Worm (Caenorhabditis elegans): Measurements from ENCODE around the gene str-146.

- TF ChIP-seq med-1 (GFP tag; optimal IDR thresholded peaks at IDR 0.05; ENCODE audit: insufficient read depth) (no peak), ztf-23 (GFP tag; IDR thresholded peaks at IDR 0.05) (no peak), T22C8.4 (GFP tag; IDR thresholded peaks at IDR 0.05) (no peak), tab-1 (GFP tag; IDR thresholded peaks at IDR 0.05) (no peak), flt-1 (GFP tag; IDR thresholded peaks at IDR 0.05) (no peak)
Observed at ce11 chrV:8130812-8131211, 35.5 kb upstream of the str-146 start.

All from whole organism, midembryonic.